Fruit fly (Drosophila melanogaster) whole organism, embryonic: Measurements from ENCODE around the gene CG5758.

Experiments used
- ATbp ChIP-seq: fragments of 200-800 bp; sonication (Bioruptor generic); optimal IDR thresholded peaks from 2 replicates; lab custom pipeline; 2017; ENCODE audit warnings: missing biosample characterization, mild to moderate bottlenecking, missing genetic modification characterization, missing genetic modification reagents
- Atf6 ChIP-seq: fragments of 200-800 bp; sonication (Bioruptor generic); IDR thresholded peaks from 2 replicates; pipeline ENCODE4 v1.3.6; 2022; ENCODE audit warnings: missing biosample characterization, missing genetic modification characterization
- CG10462 ChIP-seq: fragments of 200-800 bp; sonication (Bioruptor generic); optimal IDR thresholded peaks from 2 replicates; lab custom pipeline; 2016; ENCODE audit warnings: missing biosample characterization, missing genetic modification characterization
- CG10979 ChIP-seq: fragments of 200-800 bp; sonication (Bioruptor generic); optimal IDR thresholded peaks from 2 replicates; lab custom pipeline; 2018; ENCODE audit warnings: missing biosample characterization, mild to moderate bottlenecking, missing genetic modification characterization, moderate library complexity
- CG11085 ChIP-seq: fragments of 200-800 bp; sonication (Bioruptor generic); IDR thresholded peaks from 2 replicates; pipeline ENCODE4 v1.3.6; 2022; ENCODE audit warnings: missing biosample characterization, missing genetic modification characterization
- CG12219 ChIP-seq: fragments of 200-800 bp; sonication (Bioruptor generic); optimal IDR thresholded peaks from 3 replicates; lab custom pipeline; 2018; ENCODE audit warnings: missing biosample characterization, mild to moderate bottlenecking, missing genetic modification characterization
- CG13287 ChIP-seq: fragments of 200-800 bp; sonication (Bioruptor generic); IDR thresholded peaks from 2 replicates; pipeline ENCODE4 v1.3.6; 2022; ENCODE audit warnings: missing biosample characterization, missing genetic modification characterization; ENCODE audit not compliant: partially characterized antibody
- CG13296 ChIP-seq: fragments of 200-800 bp; sonication (Bioruptor generic); optimal IDR thresholded peaks from 3 replicates; lab custom pipeline; 2018; ENCODE audit warnings: missing biosample characterization, mild to moderate bottlenecking, missing genetic modification characterization
- CG13624 ChIP-seq: fragments of 200-800 bp; sonication (Bioruptor generic); optimal IDR thresholded peaks from 2 replicates; lab custom pipeline; 2016; ENCODE audit warnings: missing biosample characterization, missing genetic modification characterization
- CG13775 ChIP-seq: fragments of 200-800 bp; sonication (Bioruptor generic); optimal IDR thresholded peaks from 3 replicates; lab custom pipeline; 2017; ENCODE audit warnings: missing biosample characterization, mild to moderate bottlenecking, missing genetic modification characterization
- CG14667 ChIP-seq: fragments of 200-800 bp; sonication (Bioruptor generic); IDR thresholded peaks from 2 replicates; pipeline ENCODE4 v1.3.6; 2022; ENCODE audit warnings: missing biosample characterization, missing genetic modification characterization
- CG15073 ChIP-seq: fragments of 200-800 bp; sonication (Bioruptor generic); optimal IDR thresholded peaks from 2 replicates; lab custom pipeline; 2016; ENCODE audit warnings: missing biosample characterization, missing genetic modification characterization
- CG15479 ChIP-seq: fragments of 200-800 bp; sonication (Bioruptor generic); optimal IDR thresholded peaks from 3 replicates; lab custom pipeline; 2019; ENCODE audit warnings: missing biosample characterization, mild to moderate bottlenecking, missing genetic modification characterization, moderate library complexity
- CG15514 ChIP-seq: fragments of 200-800 bp; sonication (Bioruptor generic); optimal IDR thresholded peaks from 3 replicates; lab custom pipeline; 2017; ENCODE audit warnings: missing biosample characterization, missing genetic modification characterization, mild to moderate bottlenecking, moderate library complexity, missing genetic modification reagents
- CG16779 ChIP-seq: fragments of 200-800 bp; sonication (Bioruptor generic); IDR thresholded peaks from 2 replicates; pipeline ENCODE4 v1.3.6; 2022; ENCODE audit warnings: missing biosample characterization, missing genetic modification characterization
- CG1792 ChIP-seq: fragments of 200-800 bp; sonication (Bioruptor generic); optimal IDR thresholded peaks from 2 replicates; lab custom pipeline; 2016; ENCODE audit warnings: missing biosample characterization, missing genetic modification characterization
- CG18011 ChIP-seq: fragments of 200-800 bp; sonication (Bioruptor generic); optimal IDR thresholded peaks from 2 replicates; lab custom pipeline; 2017; ENCODE audit warnings: missing biosample characterization, missing genetic modification characterization, mild to moderate bottlenecking, moderate library complexity, missing genotype
- CG2712 ChIP-seq: fragments of 200-800 bp; optimal IDR thresholded peaks from 3 replicates; lab custom pipeline; 2019; ENCODE audit warnings: missing biosample characterization, mild to moderate bottlenecking, missing genetic modification characterization, moderate library complexity
- CG2875 ChIP-seq: fragments of 200-800 bp; sonication (Bioruptor generic); optimal IDR thresholded peaks from 2 replicates; lab custom pipeline; 2017; ENCODE audit warnings: missing biosample characterization, mild to moderate bottlenecking, missing genetic modification characterization, missing genetic modification reagents
- CG30403 ChIP-seq: fragments of 200-800 bp; sonication (Bioruptor generic); optimal IDR thresholded peaks from 3 replicates; lab custom pipeline; 2016; ENCODE audit warnings: missing biosample characterization, missing genetic modification characterization
- CG32532 ChIP-seq: fragments of 200-800 bp; sonication (Bioruptor generic); IDR thresholded peaks from 2 replicates; pipeline ENCODE4 v1.3.6; 2022; ENCODE audit warnings: missing biosample characterization, missing genetic modification characterization
- CG4328 ChIP-seq: fragments of 200-800 bp; sonication (Bioruptor generic); optimal IDR thresholded peaks from 3 replicates; lab custom pipeline; 2017; ENCODE audit warnings: missing biosample characterization, missing genetic modification reagents, missing genetic modification characterization
- CG6813 ChIP-seq: fragments of 200-800 bp; sonication (Bioruptor generic); optimal IDR thresholded peaks from 2 replicates; lab custom pipeline; 2017; ENCODE audit warnings: missing biosample characterization, missing genetic modification characterization, mild to moderate bottlenecking, moderate library complexity, missing genetic modification reagents
- CG7556 ChIP-seq: fragments of 200-800 bp; sonication (Bioruptor generic); optimal IDR thresholded peaks from 2 replicates; lab custom pipeline; 2017; ENCODE audit warnings: missing biosample characterization, mild to moderate bottlenecking, missing genetic modification characterization
- CG8089 ChIP-seq: fragments of 200-800 bp; sonication (Bioruptor generic); optimal IDR thresholded peaks from 3 replicates; lab custom pipeline; 2016; ENCODE audit warnings: missing biosample characterization, missing genetic modification characterization
- CG9437 ChIP-seq: fragments of 200-800 bp; sonication (Bioruptor generic); optimal IDR thresholded peaks from 2 replicates; lab custom pipeline; 2018; ENCODE audit warnings: missing biosample characterization, mild to moderate bottlenecking, missing genetic modification characterization
- CG9609 ChIP-seq: fragments of 200-800 bp; sonication (Bioruptor generic); optimal IDR thresholded peaks from 3 replicates; lab custom pipeline; 2016; ENCODE audit warnings: missing biosample characterization, missing genetic modification characterization
- CoRest ChIP-seq: fragments of 200-800 bp; sonication (Bioruptor generic); optimal IDR thresholded peaks from 3 replicates; lab custom pipeline; 2018; ENCODE audit warnings: missing biosample characterization, mild to moderate bottlenecking, missing genetic modification characterization, moderate library complexity
- HmgD ChIP-seq: fragments of 200-800 bp; sonication (Bioruptor generic); optimal IDR thresholded peaks from 3 replicates; lab custom pipeline; 2016; ENCODE audit warnings: missing biosample characterization, missing genetic modification characterization
- Opbp ChIP-seq: fragments of 200-800 bp; sonication (Bioruptor generic); IDR thresholded peaks from 3 replicates; pipeline ENCODE4 v1.3.6; 2022; ENCODE audit warnings: missing biosample characterization, missing genetic modification characterization; ENCODE audit not compliant: partially characterized antibody
- Poxn ChIP-seq: fragments of 200-800 bp; sonication (Bioruptor generic); IDR thresholded peaks from 2 replicates; pipeline ENCODE4 v1.3.6; 2022; ENCODE audit warnings: missing biosample characterization, missing genetic modification characterization
- Side ChIP-seq: fragments of 200-800 bp; sonication (Bioruptor generic); optimal IDR thresholded peaks from 2 replicates; lab custom pipeline; 2016; ENCODE audit warnings: missing biosample characterization, missing genetic modification characterization
- br ChIP-seq: fragments of >200 bp; optimal IDR thresholded peaks from 2 replicates; lab custom pipeline; 2017
- chif ChIP-seq, 2 experiments: fragments of 200-800 bp; sonication (Bioruptor generic); optimal IDR thresholded peaks; 3 replicates each; lab custom pipeline; 2016; ENCODE audit warnings: missing biosample characterization in 2 of 2, missing genetic modification characterization in 2 of 2
- dan ChIP-seq: fragments of 200-800 bp; sonication (Bioruptor generic); IDR thresholded peaks from 2 replicates; pipeline ENCODE4 v1.3.6; 2022; ENCODE audit warnings: missing biosample characterization, missing genetic modification characterization
- gcm ChIP-seq: fragments of 200-800 bp; sonication (Bioruptor generic); optimal IDR thresholded peaks from 2 replicates; lab custom pipeline; 2019; ENCODE audit warnings: missing biosample characterization, mild to moderate bottlenecking, missing genetic modification characterization, moderate library complexity
- gsb-n ChIP-seq: fragments of 200-800 bp; sonication (Bioruptor generic); optimal IDR thresholded peaks from 3 replicates; lab custom pipeline; 2018; ENCODE audit warnings: missing biosample characterization, mild to moderate bottlenecking, missing genetic modification characterization
- ken ChIP-seq: fragments of 200-800 bp; sonication (Bioruptor generic); IDR thresholded peaks from 3 replicates; pipeline ENCODE4 v1.3.6; 2022; ENCODE audit warnings: missing biosample characterization, missing genetic modification characterization
- lola ChIP-seq, 3 experiments: fragments of >200 bp in 2 of 3; fragments of 200-800 bp in 1 of 3; sonication (Bioruptor generic) in 1 of 3; optimal IDR thresholded peaks; 2 replicates each; lab custom pipeline; 2017 to 2019; ENCODE audit warnings: missing biosample characterization in 3 of 3, missing genetic modification characterization in 3 of 3, mild to moderate bottlenecking in 1 of 3, moderate library complexity in 1 of 3
- pb ChIP-seq: fragments of 200-800 bp; sonication (Bioruptor generic); optimal IDR thresholded peaks from 3 replicates; lab custom pipeline; 2016; ENCODE audit warnings: missing biosample characterization, missing genetic modification characterization
- peb ChIP-seq: fragments of 200-800 bp; sonication (Bioruptor generic); IDR thresholded peaks from 2 replicates; pipeline ENCODE4 v1.3.6; 2022; ENCODE audit warnings: missing biosample characterization, missing genetic modification characterization
- pfk ChIP-seq: fragments of 200-800 bp; sonication (Bioruptor generic); optimal IDR thresholded peaks from 2 replicates; lab custom pipeline; 2018; ENCODE audit warnings: missing biosample characterization, mild to moderate bottlenecking, missing genetic modification characterization, moderate library complexity
- pzg ChIP-seq: fragments of 200-800 bp; sonication (Bioruptor generic); optimal IDR thresholded peaks from 3 replicates; lab custom pipeline; 2018; ENCODE audit warnings: missing biosample characterization, mild to moderate bottlenecking, missing genetic modification characterization, moderate library complexity
- ranshi ChIP-seq: fragments of 200-800 bp; sonication (Bioruptor generic); IDR thresholded peaks from 2 replicates; pipeline ENCODE4 v1.3.6; 2022; ENCODE audit warnings: missing biosample characterization, missing genetic modification characterization
- repo ChIP-seq: fragments of 200-800 bp; sonication (Bioruptor generic); optimal IDR thresholded peaks from 2 replicates; lab custom pipeline; 2016; ENCODE audit warnings: missing biosample characterization, missing genetic modification characterization
- salm ChIP-seq: fragments of 200-800 bp; sonication (Bioruptor generic); optimal IDR thresholded peaks from 2 replicates; lab custom pipeline; 2018; ENCODE audit warnings: missing biosample characterization, mild to moderate bottlenecking, missing genetic modification characterization
- twi ChIP-seq: fragments of 200-800 bp; optimal IDR thresholded peaks from 2 replicates; lab custom pipeline; 2019; ENCODE audit warnings: missing biosample characterization, mild to moderate bottlenecking, missing genetic modification characterization, moderate library complexity
- wek ChIP-seq: fragments of 200-800 bp; sonication (Bioruptor generic); optimal IDR thresholded peaks from 3 replicates; lab custom pipeline; 2018; ENCODE audit warnings: missing biosample characterization, mild to moderate bottlenecking, missing genetic modification characterization, moderate library complexity
- zen ChIP-seq: fragments of 200-800 bp; sonication (Bioruptor generic); optimal IDR thresholded peaks from 3 replicates; lab custom pipeline; 2018; ENCODE audit warnings: missing biosample characterization, mild to moderate bottlenecking, missing genetic modification characterization, moderate library complexity

Gene CG5758

dm6 chr2L:18137591-18138247 is 17.9 kb downstream of the CG5758 start, which contains the start of gene kel (continued):
- TF ChIP-seq gsb-n (tag; lab: Kevin White, UChicago), result no peak
- TF ChIP-seq CG16779 (GFP tag; lab: Robert Waterston, UW), result no peak
- TF ChIP-seq CG12219 (GFP tag; lab: Kevin White, UChicago), result peak; percentile 44
- peak; percentile 46 for TF ChIP-seq CG4328 (GFP tag; lab: Kevin White, UChicago)
- peak; percentile 50 for TF ChIP-seq CG10979 (tag; lab: Kevin White, UChicago)
- no peak for TF ChIP-seq br
- peak; percentile 57 for TF ChIP-seq CG2712 (tag; lab: Kevin White, UChicago)
- TF ChIP-seq twi (tag; lab: Kevin White, UChicago), result no peak
- TF ChIP-seq CG9437 (GFP tag; lab: Kevin White, UChicago), result no peak
- TF ChIP-seq CG10462 (GFP tag; lab: Kevin White, UChicago), result no peak
- TF ChIP-seq repo, result no peak
- peak; percentile 19 for TF ChIP-seq Side (GFP tag; lab: Kevin White, UChicago)
- TF ChIP-seq CG8089 (GFP tag; lab: Kevin White, UChicago), result peak; percentile 18
- no peak for TF ChIP-seq gcm (GFP tag; lab: Kevin White, UChicago)
- TF ChIP-seq HmgD (GFP tag; lab: Kevin White, UChicago), result peak; percentile 37
- no peak for TF ChIP-seq Poxn (GFP tag; lab: Robert Waterston, UW)
- no peak for TF ChIP-seq salm (tag; lab: Kevin White, UChicago)
- TF ChIP-seq peb (GFP tag; lab: Robert Waterston, UW), result no peak
- no peak for TF ChIP-seq lola (GFP tag; optimal IDR thresholded peaks at IDR 0.05; lab: Kevin White, UChicago)
- no peak for TF ChIP-seq ATbp
- peak; percentile 53 for TF ChIP-seq pfk (GFP tag; lab: Kevin White, UChicago)
- TF ChIP-seq CG14667 (GFP tag; lab: Robert Waterston, UW), result no peak
- peak; percentile 42 for TF ChIP-seq CG13624 (GFP tag; lab: Kevin White, UChicago)
- TF ChIP-seq CG9609, result no peak
- TF ChIP-seq wek, result peak; percentile 83
- peak; percentile 90 for TF ChIP-seq CG15514
- peak; percentile 31 for TF ChIP-seq CG15479
- peak; percentile 82 for TF ChIP-seq CG13287 (GFP tag; lab: Robert Waterston, UW)
- TF ChIP-seq CG2875 (GFP tag; lab: Kevin White, UChicago), result peak; percentile 33
- TF ChIP-seq CoRest (tag; lab: Kevin White, UChicago), result peak; percentile 41
- TF ChIP-seq Atf6, result 0 out of 2 replicates have a peak, but pooled peaks have one; percentile 36
- TF ChIP-seq CG13296, result peak; percentile 79
- no peak for TF ChIP-seq ken
- TF ChIP-seq Opbp (GFP tag; lab: Robert Waterston, UW), result peak; percentile 69; the same call in 2 of the 3 replicates
- TF ChIP-seq CG1792 (GFP tag; lab: Kevin White, UChicago), result no peak
- peak; percentile 13 for TF ChIP-seq CG6813
- TF ChIP-seq CG18011 (GFP tag; lab: Kevin White, UChicago), result no peak
- peak; percentile 17; the same call in 1 of the 2 replicates for TF ChIP-seq ranshi (GFP tag; lab: Robert Waterston, UW)
- peak; percentile 39 for TF ChIP-seq CG13775 (GFP tag; lab: Kevin White, UChicago)
- peak; percentile 13; the same call in 1 of the 2 replicates for TF ChIP-seq CG11085 (GFP tag; lab: Robert Waterston, UW)
- no peak for TF ChIP-seq CG15073 (GFP tag; lab: Kevin White, UChicago)
- peak; percentile 10 for TF ChIP-seq CG7556 (GFP tag; lab: Kevin White, UChicago)
- TF ChIP-seq chif (GFP tag; optimal IDR thresholded peaks at IDR 0.05; lab: Kevin White, UChicago), result peak in 1 of 2 experiments; percentile 15
- peak; percentile 49 for TF ChIP-seq CG30403 (GFP tag; lab: Kevin White, UChicago)
- no peak for TF ChIP-seq pb (GFP tag; lab: Kevin White, UChicago)
- TF ChIP-seq CG32532 (GFP tag; lab: Robert Waterston, UW), result peak; percentile 58; the same call in 1 of the 2 replicates
- peak; percentile 58 for TF ChIP-seq zen (tag; lab: Kevin White, UChicago)
- no peak for TF ChIP-seq dan (GFP tag; lab: Robert Waterston, UW)
- peak; percentile 86 for TF ChIP-seq pzg (GFP tag; lab: Kevin White, UChicago)
